Worm (Caenorhabditis elegans) whole organism, L3 larva: Measurements from ENCODE around the gene K02D10.3.

Source experiments
- ama-1 ChIP-seq: fragments of 150-350 bp; optimal IDR thresholded peaks from 2 replicates; lab custom pipeline; 2018
- nhr-12 ChIP-seq: fragments of 150-350 bp; optimal IDR thresholded peaks from 2 replicates; lab custom pipeline; 2014; ENCODE audit warnings: missing biosample characterization, missing genetic modification characterization
- nhr-28 ChIP-seq: fragments of 150-350 bp; optimal IDR thresholded peaks from 2 replicates; lab custom pipeline; 2014; ENCODE audit warnings: missing biosample characterization, missing genetic modification characterization

- TF ChIP-seq nhr-12 (tag; lab: Kevin White, UChicago) (no peak), ama-1 (lab: Kevin White, UChicago) (no peak), nhr-28 (tag; lab: Kevin White, UChicago) (no peak)
These were observed 37.7 kb upstream of the K02D10.3 start, which contains the start of gene prx-19 for ce11 chrIII:8809245-8809971.
